Worm (Caenorhabditis elegans): ENCODE results near the gene inft-2.

- TF ChIP-seq W03F9.2 (tag; optimal IDR thresholded peaks at IDR 0.05): no peak
- TF ChIP-seq him-1 (tag; optimal IDR thresholded peaks at IDR 0.05): no peak
- TF ChIP-seq dao-5 (tag; optimal IDR thresholded peaks at IDR 0.05): no peak
Measured at ce11 chrV:13002070-13002469, at the start of gene inft-2.
